Worm (Caenorhabditis elegans): ENCODE measurements around the gene arl-5.

arl-5 gene

ce11 chrIII:9861470-9862342 is 38.7 kb downstream of the arl-5 start (continued):
- peak; percentile 86 for TF ChIP-seq ceh-19 (GFP tag; optimal IDR thresholded peaks at IDR 0.05)
- no peak for TF ChIP-seq nhr-11 (tag; optimal IDR thresholded peaks at IDR 0.05)
- TF ChIP-seq elt-2 (tag; optimal IDR thresholded peaks at IDR 0.05) = peak; percentile 85
- peak; percentile 84 for TF ChIP-seq madf-2 (tag; optimal IDR thresholded peaks at IDR 0.05)
- peak; percentile 32 for TF ChIP-seq pqm-1 (tag; optimal IDR thresholded peaks at IDR 0.05)
- TF ChIP-seq fkh-6 (tag; optimal IDR thresholded peaks at IDR 0.05) = peak; percentile 76
- peak; percentile 74 for TF ChIP-seq ceh-34 (tag; optimal IDR thresholded peaks at IDR 0.05)
- peak; percentile 72 for TF ChIP-seq eyg-1 (tag; optimal IDR thresholded peaks at IDR 0.05)
- peak; percentile 74 for TF ChIP-seq Y22D7AL.16 (tag; optimal IDR thresholded peaks at IDR 0.05)
- peak; percentile 82 for TF ChIP-seq pat-9 (tag; optimal IDR thresholded peaks at IDR 0.05)
- TF ChIP-seq syd-9 (tag; optimal IDR thresholded peaks at IDR 0.05) = peak; percentile 86
- peak; percentile 30 for TF ChIP-seq hlh-8 (tag; optimal IDR thresholded peaks at IDR 0.05)
- TF ChIP-seq ceh-2 (tag; optimal IDR thresholded peaks at IDR 0.05) = peak; percentile 65
- TF ChIP-seq pax-1 (tag; optimal IDR thresholded peaks at IDR 0.05) = no peak
- no peak for TF ChIP-seq ceh-22 (tag; optimal IDR thresholded peaks at IDR 0.05)
- TF ChIP-seq tbx-7 (tag; optimal IDR thresholded peaks at IDR 0.05) = no peak
- TF ChIP-seq ceh-9 (tag; optimal IDR thresholded peaks at IDR 0.05) = peak; percentile 70
- peak; percentile 66 for TF ChIP-seq K02D7.2 (tag; optimal IDR thresholded peaks at IDR 0.05)
- peak; percentile 80 for TF ChIP-seq dmd-4 (tag; optimal IDR thresholded peaks at IDR 0.05; ENCODE audit: borderline replicate concordance)
- peak; percentile 44 for TF ChIP-seq ceh-18 (tag; optimal IDR thresholded peaks at IDR 0.05)
- peak; percentile 58 for TF ChIP-seq nfya-1 (tag; optimal IDR thresholded peaks at IDR 0.05)
- TF ChIP-seq ceh-24 (tag; optimal IDR thresholded peaks at IDR 0.05) = peak; percentile 58
- TF ChIP-seq C38D4.7 (GFP tag; optimal IDR thresholded peaks at IDR 0.05) = peak; percentile 86
- no peak for TF ChIP-seq pha-4 (tag; optimal IDR thresholded peaks at IDR 0.05)
- peak; percentile 68 for TF ChIP-seq hlh-15 (tag; optimal IDR thresholded peaks at IDR 0.05)
- TF ChIP-seq fax-1 (tag; optimal IDR thresholded peaks at IDR 0.05) = peak; percentile 72
- peak; percentile 63 for TF ChIP-seq odd-2 (tag; optimal IDR thresholded peaks at IDR 0.05)
- TF ChIP-seq ztf-16 (tag; optimal IDR thresholded peaks at IDR 0.05) = peak; percentile 85
- peak; percentile 57 for TF ChIP-seq unc-42 (tag; optimal IDR thresholded peaks at IDR 0.05)
- peak; percentile 68 for TF ChIP-seq sdc-2 (tag; optimal IDR thresholded peaks at IDR 0.05)
- TF ChIP-seq npax-4 (tag; optimal IDR thresholded peaks at IDR 0.05) = peak; percentile 42
- TF ChIP-seq ceh-31 (tag; optimal IDR thresholded peaks at IDR 0.05) = peak; percentile 73
- peak; percentile 85 for TF ChIP-seq nhr-232 (tag; optimal IDR thresholded peaks at IDR 0.05)
- TF ChIP-seq F13H6.1 (tag; optimal IDR thresholded peaks at IDR 0.05) = peak; percentile 70

- TF ChIP-seq pqm-1 (tag; optimal IDR thresholded peaks at IDR 0.05) (no peak), hlh-6 (tag; optimal IDR thresholded peaks at IDR 0.05) (no peak), ceh-19 (GFP tag; optimal IDR thresholded peaks at IDR 0.05) (no peak), pros-1 (tag; optimal IDR thresholded peaks at IDR 0.05) (no peak), ref-2 (tag; optimal IDR thresholded peaks at IDR 0.05) (no peak)
Measured at ce11 chrIII:9862469-9862868, 39.4 kb downstream of the arl-5 start.

- TF ChIP-seq lim-6 (tag; optimal IDR thresholded peaks at IDR 0.05) = no peak
- peak; percentile 94 for TF ChIP-seq unc-42 (tag; optimal IDR thresholded peaks at IDR 0.05)
Measured at ce11 chrIII:9867352-9867751, 44.3 kb downstream of the arl-5 start.

All from whole organism, late embryonic.